Worm (Caenorhabditis elegans) whole organism, young adult: ENCODE measurements around the gene T07C12.10.
A peak's percentile ranks its signal among the peaks of the same experiment; 100 is the strongest.

Experiments
- B0035.1 ChIP-seq: sonication (generic microtip); optimal IDR thresholded peaks from 2 replicates; lab custom pipeline; 2016; ENCODE audit warnings: missing genetic modification characterization, mild to moderate bottlenecking, missing compliant biosample characterization, missing genotype, missing genetic modification reagents
- B0261.1 ChIP-seq: sonication (generic microtip); optimal IDR thresholded peaks from 2 replicates; lab custom pipeline; 2016; ENCODE audit warnings: mild to moderate bottlenecking, missing genetic modification characterization, moderate library complexity, missing compliant biosample characterization
- C17E4.6 ChIP-seq: fragments of 200-800 bp; sonication (Bioruptor generic); IDR thresholded peaks from 2 replicates; pipeline ENCODE4 v1.3.6; 2022; ENCODE audit warnings: missing genetic modification reagents, missing genetic modification characterization, missing compliant biosample characterization
- D2030.7 ChIP-seq: fragments of 200-800 bp; sonication (Bioruptor generic); IDR thresholded peaks from 2 replicates; pipeline ENCODE4 v1.3.6; 2022; ENCODE audit warnings: missing genetic modification reagents, missing genetic modification characterization, missing compliant biosample characterization
- F23B12.7 ChIP-seq: sonication (generic microtip); optimal IDR thresholded peaks from 2 replicates; lab custom pipeline; 2017; ENCODE audit warnings: missing genetic modification characterization, mild to moderate bottlenecking, missing compliant biosample characterization, antibody characterized with exemption, moderate library complexity; ENCODE audit not compliant: insufficient read depth
- F49E8.2 ChIP-seq: sonication (generic microtip); optimal IDR thresholded peaks from 3 replicates; lab custom pipeline; 2017; ENCODE audit warnings: missing genetic modification characterization, mild to moderate bottlenecking, missing compliant biosample characterization, antibody characterized with exemption, moderate library complexity; ENCODE audit not compliant: insufficient read depth
- F55B11.4 ChIP-seq: sonication (generic microtip); optimal IDR thresholded peaks from 2 replicates; lab custom pipeline; 2016; ENCODE audit warnings: missing compliant biosample characterization, missing genetic modification characterization, borderline replicate concordance; ENCODE audit not compliant: insufficient read depth
- T26A5.8 ChIP-seq: sonication (generic microtip); optimal IDR thresholded peaks from 2 replicates; lab custom pipeline; 2016; ENCODE audit warnings: missing genetic modification characterization, missing compliant biosample characterization
- Y53F4B.3 ChIP-seq: fragments of 200-800 bp; sonication (Bioruptor generic); IDR thresholded peaks from 2 replicates; pipeline ENCODE4 v1.3.6; 2022; ENCODE audit warnings: missing genetic modification reagents, missing genetic modification characterization, missing compliant biosample characterization
- Y79H2A.3 ChIP-seq: fragments of 200-800 bp; sonication (Bioruptor generic); conservative IDR thresholded peaks from 2 replicates; pipeline ENCODE4 v1.3.6; 2022; ENCODE audit warnings: missing genetic modification reagents, missing genetic modification characterization, missing compliant biosample characterization
- ZK185.1 ChIP-seq: sonication (generic microtip); optimal IDR thresholded peaks from 2 replicates; lab custom pipeline; 2016; ENCODE audit warnings: mild to moderate bottlenecking, missing genetic modification characterization, missing compliant biosample characterization; ENCODE audit not compliant: poor library complexity, severe bottlenecking
- attf-3 ChIP-seq: fragments of 200-800 bp; sonication (Bioruptor generic); conservative IDR thresholded peaks from 2 replicates; pipeline ENCODE4 v1.3.6; 2022; ENCODE audit warnings: missing genetic modification reagents, missing genetic modification characterization, missing compliant biosample characterization
- attf-6 ChIP-seq: fragments of 200-800 bp; sonication (Bioruptor generic); IDR thresholded peaks from 2 replicates; pipeline ENCODE4 v1.3.6; 2022; ENCODE audit warnings: missing genetic modification reagents, missing genetic modification characterization, missing compliant biosample characterization
- bed-1 ChIP-seq: fragments of 200-800 bp; sonication (Bioruptor generic); IDR thresholded peaks from 2 replicates; pipeline ENCODE4 v1.3.6; 2022; ENCODE audit warnings: missing genetic modification reagents, missing genetic modification characterization, missing compliant biosample characterization
- ceh-58 ChIP-seq: fragments of 200-800 bp; sonication (Bioruptor generic); IDR thresholded peaks from 2 replicates; pipeline ENCODE4 v1.3.6; 2022; ENCODE audit warnings: missing genetic modification characterization, missing compliant biosample characterization
- chd-7 ChIP-seq: sonication (generic microtip); optimal IDR thresholded peaks from 2 replicates; lab custom pipeline; 2016; ENCODE audit warnings: mild to moderate bottlenecking, missing genetic modification characterization, moderate library complexity, missing compliant biosample characterization
- fkh-3 ChIP-seq: sonication (generic microtip); optimal IDR thresholded peaks from 2 replicates; lab custom pipeline; 2016; ENCODE audit warnings: mild to moderate bottlenecking, missing genetic modification characterization, missing compliant biosample characterization
- hlh-12 ChIP-seq: sonication (generic microtip); optimal IDR thresholded peaks from 2 replicates; lab custom pipeline; 2016; ENCODE audit warnings: missing genetic modification characterization, missing compliant biosample characterization
- hmg-1.2 ChIP-seq: fragments of 200-800 bp; sonication (Bioruptor generic); IDR thresholded peaks from 2 replicates; pipeline ENCODE4 v1.3.6; 2022; ENCODE audit warnings: missing genetic modification reagents, missing genetic modification characterization, missing compliant biosample characterization
- hmg-20 ChIP-seq: fragments of 200-800 bp; sonication (Bioruptor generic); IDR thresholded peaks from 2 replicates; pipeline ENCODE4 v1.3.6; 2022; ENCODE audit warnings: missing genetic modification reagents, missing genetic modification characterization, missing compliant biosample characterization
- lag-1 ChIP-seq: fragments of 200-800 bp; sonication (Bioruptor generic); IDR thresholded peaks from 2 replicates; pipeline ENCODE4 v1.3.6; 2022; ENCODE audit warnings: missing genetic modification reagents, missing genetic modification characterization, missing compliant biosample characterization
- lin-26 ChIP-seq: fragments of 200-800 bp; sonication (Bioruptor generic); IDR thresholded peaks from 2 replicates; pipeline ENCODE4 v1.3.6; 2022; ENCODE audit warnings: missing genetic modification reagents, missing genetic modification characterization, missing compliant biosample characterization
- lin-54 ChIP-seq: fragments of 200-800 bp; sonication (Bioruptor generic); optimal IDR thresholded peaks from 2 replicates; lab custom pipeline; 2018; ENCODE audit warnings: mild to moderate bottlenecking, missing genetic modification characterization, missing compliant biosample characterization
- lsl-1 ChIP-seq: fragments of 200-800 bp; sonication (Bioruptor generic); optimal IDR thresholded peaks from 2 replicates; lab custom pipeline; 2018; ENCODE audit warnings: mild to moderate bottlenecking, missing genetic modification characterization, moderate library complexity, missing compliant biosample characterization
- lsy-27 ChIP-seq: sonication (generic microtip); optimal IDR thresholded peaks from 2 replicates; lab custom pipeline; 2017; ENCODE audit warnings: missing genetic modification characterization, mild to moderate bottlenecking, missing compliant biosample characterization, antibody characterized with exemption, missing genotype, borderline replicate concordance; ENCODE audit not compliant: insufficient read depth
- madf-6 ChIP-seq: fragments of 200-800 bp; sonication (Bioruptor generic); IDR thresholded peaks from 2 replicates; pipeline ENCODE4 v1.3.6; 2022; ENCODE audit warnings: missing genetic modification reagents, missing genetic modification characterization, missing compliant biosample characterization
- madf-8 ChIP-seq: fragments of 200-800 bp; sonication (Bioruptor generic); conservative IDR thresholded peaks from 2 replicates; pipeline ENCODE4 v1.3.6; 2022; ENCODE audit warnings: missing genetic modification reagents, missing genetic modification characterization, missing compliant biosample characterization
- mcd-1 ChIP-seq: fragments of 200-800 bp; sonication (Bioruptor generic); IDR thresholded peaks from 2 replicates; pipeline ENCODE4 v1.3.6; 2022; ENCODE audit warnings: missing genetic modification reagents, missing genetic modification characterization, missing compliant biosample characterization
- mes-4 ChIP-seq: sonication (generic microtip); optimal IDR thresholded peaks from 2 replicates; lab custom pipeline; 2016; ENCODE audit warnings: missing genotype, missing genetic modification characterization, missing compliant biosample characterization
- nfyb-1 ChIP-seq: fragments of 200-800 bp; sonication (Bioruptor generic); IDR thresholded peaks from 2 replicates; pipeline ENCODE4 v1.3.6; 2022; ENCODE audit warnings: missing genetic modification reagents, missing genetic modification characterization, missing compliant biosample characterization
- nhr-27 ChIP-seq: fragments of 200-800 bp; sonication (Bioruptor generic); optimal IDR thresholded peaks from 2 replicates; lab custom pipeline; 2018; ENCODE audit warnings: mild to moderate bottlenecking, missing genetic modification characterization, moderate library complexity, missing compliant biosample characterization
- nhr-80 ChIP-seq: sonication (generic microtip); optimal IDR thresholded peaks from 2 replicates; lab custom pipeline; 2016; ENCODE audit warnings: missing genetic modification characterization, missing compliant biosample characterization
- pha-4 ChIP-seq: fragments of 150-350 bp; sonication (generic microtip); optimal IDR thresholded peaks from 2 replicates; lab custom pipeline; 2014; ENCODE audit warnings: missing biosample characterization, missing genetic modification reagents, missing genetic modification characterization
- sdz-38 ChIP-seq: sonication (generic microtip); optimal IDR thresholded peaks from 2 replicates; lab custom pipeline; 2016; ENCODE audit warnings: missing genotype, missing genetic modification characterization, missing compliant biosample characterization
- sea-2 ChIP-seq: fragments of 200-800 bp; sonication (Bioruptor generic); IDR thresholded peaks from 2 replicates; pipeline ENCODE4 v1.3.6; 2022; ENCODE audit warnings: missing genetic modification characterization, missing compliant biosample characterization
- snpc-1.3 ChIP-seq: sonication (generic microtip); optimal IDR thresholded peaks from 2 replicates; lab custom pipeline; 2017; ENCODE audit warnings: missing genetic modification characterization, mild to moderate bottlenecking, missing compliant biosample characterization, antibody characterized with exemption, moderate library complexity, missing genotype, missing genetic modification reagents; ENCODE audit not compliant: insufficient read depth
- snpc-4 ChIP-seq, 5 experiments: fragments of 150-350 bp in 1 of 5; sonication (generic microtip) in 4 of 5; optimal IDR thresholded peaks; 2 replicates each; lab custom pipeline; 2014 to 2018; ENCODE audit warnings: missing genetic modification characterization in 5 of 5, missing biosample characterization in 3 of 5, antibody characterized with exemption in 2 of 5, mild to moderate bottlenecking in 2 of 5, missing compliant biosample characterization in 2 of 5, missing genotype in 2 of 5, moderate library complexity in 2 of 5, missing genetic modification reagents in 1 of 5
- tbp1 ChIP-seq: fragments of 200-800 bp; sonication (Bioruptor generic); optimal IDR thresholded peaks from 2 replicates; lab custom pipeline; 2018; ENCODE audit warnings: mild to moderate bottlenecking, missing genetic modification characterization, missing compliant biosample characterization
- tbx-9 ChIP-seq: sonication (generic microtip); optimal IDR thresholded peaks from 2 replicates; lab custom pipeline; 2016; ENCODE audit warnings: borderline replicate concordance, missing genetic modification characterization, inconsistent platforms, missing compliant biosample characterization
- tlf-1 ChIP-seq: fragments of 200-800 bp; sonication (Bioruptor generic); optimal IDR thresholded peaks from 2 replicates; lab custom pipeline; 2018; ENCODE audit warnings: mild to moderate bottlenecking, missing genetic modification characterization, missing compliant biosample characterization
- unc-130 ChIP-seq: sonication (generic microtip); optimal IDR thresholded peaks from 2 replicates; lab custom pipeline; 2016; ENCODE audit warnings: missing genetic modification reagents, missing genetic modification characterization, missing compliant biosample characterization
- unc-62 ChIP-seq: fragments of 150-350 bp; optimal IDR thresholded peaks from 2 replicates; lab custom pipeline; 2014; ENCODE audit warnings: missing biosample characterization, missing genetic modification reagents, missing genetic modification characterization
- zfh-2 ChIP-seq: fragments of 200-800 bp; sonication (Bioruptor generic); conservative IDR thresholded peaks from 2 replicates; pipeline ENCODE4 v1.3.6; 2022; ENCODE audit warnings: missing genetic modification reagents, missing genetic modification characterization, missing compliant biosample characterization
- ztf-18 ChIP-seq: sonication (generic microtip); optimal IDR thresholded peaks from 2 replicates; lab custom pipeline; 2016; ENCODE audit warnings: missing genotype, mild to moderate bottlenecking, missing genetic modification characterization, missing compliant biosample characterization
- ztf-22 ChIP-seq: fragments of 200-800 bp; sonication (Bioruptor generic); optimal IDR thresholded peaks from 2 replicates; lab custom pipeline; 2018; ENCODE audit warnings: mild to moderate bottlenecking, missing genetic modification characterization, moderate library complexity, missing compliant biosample characterization
- ztf-25 ChIP-seq: fragments of 200-800 bp; sonication (Bioruptor generic); IDR thresholded peaks from 2 replicates; pipeline ENCODE4 v1.3.6; 2022; ENCODE audit warnings: missing genetic modification reagents, missing genetic modification characterization, missing compliant biosample characterization
- ztf-26 ChIP-seq: sonication (generic microtip); optimal IDR thresholded peaks from 2 replicates; lab custom pipeline; 2017; ENCODE audit warnings: missing genetic modification characterization, missing compliant biosample characterization

T07C12.10 gene

ce11 chrV:9970119-9970518 is 9.8 kb upstream of the T07C12.10 start (continued):
- TF ChIP-seq nfyb-1: peak; percentile 93
- peak; percentile 58 for TF ChIP-seq D2030.7 (GFP tag; lab: Robert Waterston, UW)
- TF ChIP-seq ztf-26 (tag; lab: Kevin White, UChicago): peak; percentile 75
- peak; percentile 96 for TF ChIP-seq B0261.1
- TF ChIP-seq hlh-12 (tag; lab: Kevin White, UChicago): peak; percentile 74
- TF ChIP-seq madf-8 (GFP tag; lab: Robert Waterston, UW): 0 out of 2 replicates have a peak, but pooled peaks have one; percentile 16
- peak; percentile 72; the same call in 1 of the 2 replicates for TF ChIP-seq C17E4.6
- peak; percentile 95 for TF ChIP-seq ztf-25
- no peak for TF ChIP-seq unc-62 (GFP tag; lab: Kevin White, UChicago)
- TF ChIP-seq Y79H2A.3: no peak
- TF ChIP-seq nhr-80 (tag; lab: Kevin White, UChicago): peak; percentile 56
- TF ChIP-seq tbx-9: peak; percentile 70
- TF ChIP-seq ZK185.1 (tag; lab: Kevin White, UChicago): peak; percentile 94
- peak; percentile 71 for TF ChIP-seq F49E8.2
- peak; percentile 74; the same call in 1 of the 2 replicates for TF ChIP-seq sea-2 (GFP tag; lab: Robert Waterston, UW)
- peak; percentile 81 for TF ChIP-seq lin-54 (GFP tag; lab: Kevin White, UChicago)
- peak; percentile 92 for TF ChIP-seq zfh-2 (GFP tag; lab: Robert Waterston, UW)
- TF ChIP-seq sdz-38: peak; percentile 48
- TF ChIP-seq madf-6 (GFP tag; lab: Robert Waterston, UW): peak; percentile 71
- TF ChIP-seq hmg-1.2: peak; percentile 78
- TF ChIP-seq snpc-4 (GFP tag; optimal IDR thresholded peaks at IDR 0.05; lab: Kevin White, UChicago): peak; percentile 87
- peak in 3 of 4 experiments; percentile 72 to 78 (median 74) for TF ChIP-seq snpc-4 (tag; optimal IDR thresholded peaks at IDR 0.05; lab: Kevin White, UChicago)
- peak; percentile 92 for TF ChIP-seq snpc-1.3 (tag; lab: Kevin White, UChicago)
- peak; percentile 81 for TF ChIP-seq mcd-1
- TF ChIP-seq pha-4: no peak
- TF ChIP-seq tlf-1 (GFP tag; lab: Kevin White, UChicago): peak; percentile 85
- TF ChIP-seq Y53F4B.3: no peak
- peak; percentile 57 for TF ChIP-seq nhr-27 (tag; lab: Kevin White, UChicago)
- TF ChIP-seq mes-4: peak; percentile 92
- TF ChIP-seq F55B11.4 (tag; lab: Kevin White, UChicago): no peak
- TF ChIP-seq hmg-20 (GFP tag; lab: Robert Waterston, UW): peak; percentile 90
- no peak for TF ChIP-seq lag-1 (GFP tag; lab: Robert Waterston, UW)
- no peak for TF ChIP-seq lsy-27 (tag; lab: Kevin White, UChicago)
- peak; percentile 89 for TF ChIP-seq B0035.1 (tag; lab: Kevin White, UChicago)
- TF ChIP-seq T26A5.8 (tag; lab: Kevin White, UChicago): peak; percentile 81
- peak; percentile 99 for TF ChIP-seq tbp1 (GFP tag; lab: Kevin White, UChicago)
- peak; percentile 94 for TF ChIP-seq F23B12.7 (tag; lab: Kevin White, UChicago)
- peak; percentile 94 for TF ChIP-seq fkh-3 (tag; lab: Kevin White, UChicago)
- TF ChIP-seq chd-7 (tag; lab: Kevin White, UChicago): peak; percentile 95
- TF ChIP-seq attf-6 (GFP tag; lab: Robert Waterston, UW): peak; percentile 40; the same call in 1 of the 2 replicates
- TF ChIP-seq ztf-22 (GFP tag; lab: Kevin White, UChicago): peak; percentile 75
- peak; percentile 95; the same call in 1 of the 2 replicates for TF ChIP-seq ceh-58
- TF ChIP-seq ztf-18: peak; percentile 85
- TF ChIP-seq lsl-1: peak; percentile 53
- TF ChIP-seq lin-26: peak; percentile 99
- peak; percentile 76 for TF ChIP-seq unc-130 (GFP tag; lab: Kevin White, UChicago)
- peak; percentile 43 for TF ChIP-seq attf-3 (GFP tag; lab: Robert Waterston, UW)
- TF ChIP-seq bed-1: peak; percentile 94
